Fruit fly (Drosophila melanogaster): Measurements from ENCODE around the gene CG43169.

CG43169 gene

DNA sequence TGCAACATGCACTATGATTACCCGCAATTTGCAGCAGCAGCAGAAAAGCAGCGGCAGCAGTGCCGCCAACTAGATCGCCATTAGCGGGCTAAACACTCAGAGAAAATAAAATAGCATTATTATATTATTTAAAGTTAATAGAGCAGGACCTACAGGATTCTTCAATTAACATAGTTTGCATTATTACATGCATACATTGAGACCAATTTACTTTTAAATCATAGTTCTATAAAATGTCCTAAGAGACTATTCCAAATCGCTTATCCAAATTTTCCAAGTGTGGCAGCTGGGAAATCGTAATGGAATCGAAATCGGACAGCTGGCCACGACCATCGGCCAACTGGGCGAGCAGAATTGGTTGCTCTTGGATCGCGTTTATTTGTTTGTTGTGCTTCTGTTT is 17.9 kb downstream of the CG43169 start:
- TF ChIP-seq Med (GFP tag): peak; percentile 25
- peak; percentile 20 for TF ChIP-seq CG18262 (tag; optimal IDR thresholded peaks at IDR 0.05)
- peak; percentile 42; the same call in 1 of the 2 replicates for TF ChIP-seq ara (GFP tag; IDR thresholded peaks at IDR 0.05)
- TF ChIP-seq CTCF (GFP tag; optimal IDR thresholded peaks at IDR 0.05): no peak
- peak; percentile 35; the same call in 1 of the 3 replicates for TF ChIP-seq row (GFP tag; IDR thresholded peaks at IDR 0.05)
- TF ChIP-seq CrebB (tag; optimal IDR thresholded peaks at IDR 0.05): no peak
- no peak for TF ChIP-seq CG7987 (GFP tag; optimal IDR thresholded peaks at IDR 0.05)
- peak; percentile 27 for TF ChIP-seq CG10979 (tag; optimal IDR thresholded peaks at IDR 0.05)
- TF ChIP-seq Bdp1 (GFP tag; optimal IDR thresholded peaks at IDR 0.05): no peak
- no peak for TF ChIP-seq lbe (GFP tag; optimal IDR thresholded peaks at IDR 0.05)
- TF ChIP-seq Ptx1 (GFP tag; IDR thresholded peaks at IDR 0.05): 0 out of 2 replicates have a peak, but pooled peaks have one; percentile 23
- no peak for TF ChIP-seq wdn (GFP tag; IDR thresholded peaks at IDR 0.05)
- peak; percentile 1 for TF ChIP-seq Sox102F (GFP tag; optimal IDR thresholded peaks at IDR 0.05)
- 0 out of 2 replicates have a peak, but pooled peaks have one; percentile 12 for TF ChIP-seq CG10366 (GFP tag; IDR thresholded peaks at IDR 0.05)
- no peak for TF ChIP-seq Neu2 (GFP tag; optimal IDR thresholded peaks at IDR 0.05; ENCODE audit: borderline replicate concordance)
- TF ChIP-seq CG2678 (tag; optimal IDR thresholded peaks at IDR 0.05): peak; percentile 6
- TF ChIP-seq dmrt99B (tag; optimal IDR thresholded peaks at IDR 0.05): peak; percentile 27
- TF ChIP-seq Blimp-1 (GFP tag; optimal IDR thresholded peaks at IDR 0.05): peak; percentile 34
- no peak for TF ChIP-seq Usf (GFP tag; optimal IDR thresholded peaks at IDR 0.05)
- no peak for TF ChIP-seq crc (GFP tag; optimal IDR thresholded peaks at IDR 0.05)
- peak; percentile 1 for TF ChIP-seq grau (tag; optimal IDR thresholded peaks at IDR 0.05)
- TF ChIP-seq CG4820 (GFP tag; optimal IDR thresholded peaks at IDR 0.05): no peak
- TF ChIP-seq abd-A (tag; optimal IDR thresholded peaks at IDR 0.05): no peak
- no peak for TF ChIP-seq Elba2 (GFP tag; optimal IDR thresholded peaks at IDR 0.05)
- peak; percentile 32 for TF ChIP-seq CG11504 (tag; optimal IDR thresholded peaks at IDR 0.05)
- 0 out of 3 replicates have a peak, but pooled peaks have one; percentile 10 for TF ChIP-seq so (GFP tag; IDR thresholded peaks at IDR 0.05)
- no peak for TF ChIP-seq ci (GFP tag; IDR thresholded peaks at IDR 0.05)
- TF ChIP-seq tap (tag; optimal IDR thresholded peaks at IDR 0.05): peak; percentile 17
- no peak for TF ChIP-seq Meics (GFP tag; optimal IDR thresholded peaks at IDR 0.05)
- peak; percentile 10 for TF ChIP-seq PHDP (tag; optimal IDR thresholded peaks at IDR 0.05)
- 0 out of 2 replicates have a peak, but pooled peaks have one; percentile 34 for TF ChIP-seq CG14441 (GFP tag; IDR thresholded peaks at IDR 0.05)
- TF ChIP-seq CG13624 (GFP tag; optimal IDR thresholded peaks at IDR 0.05): no peak
- no peak for TF ChIP-seq slbo (GFP tag; IDR thresholded peaks at IDR 0.05)
- no peak for TF ChIP-seq CG7786 (GFP tag; optimal IDR thresholded peaks at IDR 0.05)
- peak; percentile 36 for TF ChIP-seq phol (tag; optimal IDR thresholded peaks at IDR 0.05)
- peak; percentile 4 for TF ChIP-seq nmo (GFP tag; optimal IDR thresholded peaks at IDR 0.05)
- 0 out of 2 replicates have a peak, but pooled peaks have one; percentile 31 for TF ChIP-seq Ada2b (GFP tag; IDR thresholded peaks at IDR 0.05)
- no peak for TF ChIP-seq Gug (GFP tag; IDR thresholded peaks at IDR 0.05)
- no peak for TF ChIP-seq repo (GFP tag; optimal IDR thresholded peaks at IDR 0.05)
- TF ChIP-seq knrl (GFP tag; IDR thresholded peaks at IDR 0.05; ENCODE audit: partially characterized antibody): no peak
- TF ChIP-seq Deaf1 (tag; optimal IDR thresholded peaks at IDR 0.05): no peak
- no peak for TF ChIP-seq CG10147 (GFP tag; optimal IDR thresholded peaks at IDR 0.05)
- TF ChIP-seq bsh (GFP tag; optimal IDR thresholded peaks at IDR 0.05): peak; percentile 22 to 56
- no peak for TF ChIP-seq maf-S (GFP tag; optimal IDR thresholded peaks at IDR 0.05)
- TF ChIP-seq CG7357 (GFP tag; IDR thresholded peaks at IDR 0.05): no peak
- no peak for TF ChIP-seq CG3838 (GFP tag; optimal IDR thresholded peaks at IDR 0.05)
- TF ChIP-seq gem (tag; optimal IDR thresholded peaks at IDR 0.05): peak; percentile 19
- peak; percentile 89 for TF ChIP-seq Drgx (GFP tag; IDR thresholded peaks at IDR 0.05)
- TF ChIP-seq CG6689 (GFP tag; IDR thresholded peaks at IDR 0.05): 0 out of 2 replicates have a peak, but pooled peaks have one; percentile 7
- no peak for TF ChIP-seq prd (optimal IDR thresholded peaks at IDR 0.05)
- TF ChIP-seq prd (GFP tag; IDR thresholded peaks at IDR 0.05): peak; percentile 58; the same call in 2 of the 3 replicates

Data from whole organism, embryonic.